Worm (Caenorhabditis elegans) whole organism, L4/young adult: ENCODE results near the gene glb-31.
"Not testable (repeated sequence)": the region's sequence is repeated elsewhere in the genome, so short reads cannot be mapped to it uniquely, and the experiment has no call there.

Experiments used
- W03F9.2 ChIP-seq: fragments of 150-350 bp; optimal IDR thresholded peaks from 2 replicates; lab custom pipeline; 2014; ENCODE audit warnings: missing biosample characterization, missing genetic modification characterization
- dao-5 ChIP-seq: sonication (generic microtip); optimal IDR thresholded peaks from 2 replicates; lab custom pipeline; 2016; ENCODE audit warnings: missing genotype, missing genetic modification characterization, moderate library complexity, missing compliant biosample characterization
- him-1 ChIP-seq: sonication (generic microtip); optimal IDR thresholded peaks from 2 replicates; lab custom pipeline; 2016; ENCODE audit warnings: missing genotype, missing genetic modification reagents, missing genetic modification characterization, missing compliant biosample characterization

glb-31 gene

DNA sequence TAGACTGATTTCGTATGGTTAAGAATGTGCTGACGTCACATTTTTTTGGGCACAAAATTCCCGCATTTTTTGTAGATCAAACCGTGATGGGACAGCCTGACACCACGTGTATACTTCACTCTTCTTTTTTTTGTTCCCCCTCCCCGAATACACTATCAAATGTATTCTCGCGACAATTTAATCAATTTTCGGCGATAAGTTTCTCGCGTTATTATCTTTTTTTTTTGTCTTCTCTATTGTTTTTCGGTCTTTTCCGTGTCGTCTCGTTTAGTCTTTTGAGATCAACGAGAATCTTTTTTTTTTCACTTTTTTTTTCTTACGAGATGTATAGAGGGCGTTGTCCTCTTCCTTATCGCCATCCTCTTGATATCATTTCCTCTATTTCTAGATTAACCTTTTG, 13.8 kb upstream of the glb-31 start:
- TF ChIP-seq dao-5 (tag; lab: Kevin White, UChicago) (no peak), W03F9.2 (tag; lab: Kevin White, UChicago) (no peak), him-1 (tag; lab: Kevin White, UChicago) (no peak)

DNA sequence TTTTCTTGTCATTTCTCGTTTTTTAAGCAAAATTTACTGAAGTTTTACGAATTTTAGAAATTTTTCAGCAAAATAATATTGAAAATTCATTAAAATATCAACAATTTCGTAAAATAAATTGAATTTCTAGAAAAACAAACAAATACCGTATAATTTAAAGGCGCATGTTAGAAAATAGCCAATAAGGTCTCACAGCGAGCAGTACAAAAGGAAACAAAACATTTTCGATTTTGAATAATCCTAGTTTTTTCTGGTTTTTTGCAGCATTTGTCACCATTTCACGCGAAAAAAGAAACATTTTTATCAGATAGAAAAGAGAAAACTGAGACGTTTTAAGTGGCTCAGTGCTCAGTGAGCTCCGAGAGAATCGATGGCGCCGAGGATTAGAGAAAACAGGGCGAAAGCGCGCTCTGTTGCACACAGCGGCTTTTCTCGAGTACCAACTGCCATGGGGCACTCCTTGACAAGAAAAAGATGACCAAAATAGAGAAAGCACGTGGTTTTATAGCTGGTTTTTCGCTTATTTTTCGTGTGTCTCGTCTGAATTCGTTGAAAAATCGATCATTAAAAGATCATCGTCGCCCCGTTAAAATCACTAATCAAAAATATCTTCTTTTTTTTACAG, 8.6 kb upstream of the glb-31 start, which contains the start of the genes alh-6 and fcho-1:
TSS of gene alh-6 (minus strand) at position 242 of the 625 bp plus-strand sequence.
TSS of gene fcho-1 (plus strand) at position 624 of the 625 bp plus-strand sequence.
- TF ChIP-seq him-1 (tag; lab: Kevin White, UChicago) (no peak), W03F9.2 (tag; lab: Kevin White, UChicago) (peak; percentile 10), dao-5 (tag; lab: Kevin White, UChicago) (no peak)

ce11 chrII:1306550-1306949, 5.1 kb upstream of the glb-31 start:
- TF ChIP-seq W03F9.2 (tag; lab: Kevin White, UChicago) (peak; percentile 34), him-1 (tag; lab: Kevin White, UChicago) (no peak)

DNA sequence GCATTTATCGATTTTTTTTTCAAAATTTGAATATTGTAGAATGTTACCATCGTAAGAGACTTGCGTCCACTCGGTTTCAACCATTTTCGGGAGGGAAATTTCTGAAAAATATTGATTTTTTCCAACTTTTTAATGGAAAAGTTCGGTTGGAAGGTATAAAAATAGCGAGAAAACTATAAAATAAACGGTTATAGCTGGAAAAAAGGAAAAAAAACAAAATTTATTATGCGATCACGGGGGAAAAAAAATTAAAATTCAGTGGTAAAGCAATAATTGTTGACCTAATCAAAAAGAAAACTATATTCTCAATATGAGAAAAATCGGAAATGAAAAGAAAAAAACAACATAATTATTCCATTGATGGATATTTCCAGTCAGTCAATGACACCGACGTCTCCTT, 4.6 kb upstream of the glb-31 start, which contains the start of gene emc-2:
TSS of gene emc-2 (minus strand) at position 101 of the 400 bp plus-strand sequence.
- TF ChIP-seq W03F9.2 (tag; lab: Kevin White, UChicago) (no peak), him-1 (tag; lab: Kevin White, UChicago) (no peak), dao-5 (tag; lab: Kevin White, UChicago) (no peak)

DNA sequence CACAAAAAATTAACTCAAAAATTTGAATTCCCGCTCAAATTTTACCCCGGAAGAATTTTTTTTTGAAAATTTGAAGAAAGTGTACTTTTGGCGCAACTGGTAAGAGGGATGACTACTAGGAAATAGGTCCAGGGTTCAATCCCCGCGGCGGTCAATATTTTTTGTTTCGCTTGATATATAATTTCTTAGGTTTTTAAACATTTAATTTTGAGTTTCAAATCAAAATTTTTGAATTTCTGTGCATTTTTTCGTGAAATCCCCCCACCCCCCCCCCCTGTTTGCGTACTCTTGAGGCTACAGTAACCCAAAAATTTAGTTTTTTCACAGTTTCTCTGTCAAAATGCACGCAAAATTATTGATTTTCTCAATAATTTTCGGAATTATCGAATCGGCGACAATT, 3.3 kb downstream of the glb-31 start, which contains the start of gene Y57G7A.1:
TSS of gene Y57G7A.1 (plus strand) at position 301 of the 400 bp plus-strand sequence.
- no peak for TF ChIP-seq dao-5 (tag; lab: Kevin White, UChicago)
- TF ChIP-seq W03F9.2 (tag; lab: Kevin White, UChicago) = no peak
- TF ChIP-seq him-1 (tag; lab: Kevin White, UChicago) = no peak

DNA sequence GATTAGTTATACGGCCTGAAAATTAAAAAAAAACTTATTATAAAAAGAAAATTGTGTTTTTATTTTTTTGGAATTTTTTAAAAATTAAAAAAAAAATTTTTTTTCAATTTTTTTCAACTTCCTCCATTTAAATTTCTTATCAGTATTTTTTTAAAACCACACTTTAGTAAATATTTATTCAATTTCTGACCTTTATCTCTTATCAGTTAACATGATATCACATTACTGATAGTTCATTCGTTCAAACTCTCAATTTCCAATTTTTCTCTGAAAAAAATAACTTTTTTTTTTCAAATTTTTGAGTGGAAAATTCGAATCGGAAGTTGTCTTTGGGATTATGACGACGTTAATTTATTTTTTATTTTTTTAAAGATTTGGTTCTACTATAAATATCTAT, 3.8 kb downstream of the glb-31 start:
- no peak for TF ChIP-seq him-1 (tag; lab: Kevin White, UChicago)
- TF ChIP-seq W03F9.2 (tag; lab: Kevin White, UChicago) = no peak
- no peak for TF ChIP-seq dao-5 (tag; lab: Kevin White, UChicago)

DNA sequence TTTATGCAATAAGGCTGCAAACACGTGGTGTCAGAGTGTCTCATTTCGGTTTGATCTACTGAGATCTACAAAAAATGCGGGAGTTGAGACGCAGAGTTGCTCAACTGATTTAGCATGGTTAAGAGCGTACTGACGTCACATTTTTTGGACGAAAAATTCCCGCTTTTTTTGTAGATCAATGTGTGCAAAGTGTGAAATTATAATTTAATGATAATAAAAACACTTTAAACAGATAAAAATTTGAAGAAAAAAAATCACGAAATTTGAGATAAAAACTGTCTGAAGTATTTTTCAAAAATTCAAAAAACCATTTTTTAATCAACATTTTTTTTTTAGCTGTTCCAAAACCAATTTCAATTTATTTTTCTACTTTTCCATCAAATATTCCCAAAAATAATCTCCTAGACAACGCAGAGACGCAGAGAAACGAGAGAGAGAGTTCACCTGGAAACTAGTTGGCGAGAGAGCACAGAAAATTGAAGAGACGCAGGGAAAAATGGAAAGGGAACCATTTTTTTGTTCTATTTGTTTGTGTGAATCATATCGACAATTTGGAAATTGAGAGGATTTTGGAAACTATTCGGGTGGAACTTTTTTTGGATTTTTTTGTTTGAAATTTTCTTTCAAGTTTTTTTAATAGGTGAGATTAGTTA, 4.3 kb downstream of the glb-31 start:
- TF ChIP-seq him-1 (tag; lab: Kevin White, UChicago) (no peak), dao-5 (tag; lab: Kevin White, UChicago) (no peak), W03F9.2 (tag; lab: Kevin White, UChicago) (no peak)

DNA sequence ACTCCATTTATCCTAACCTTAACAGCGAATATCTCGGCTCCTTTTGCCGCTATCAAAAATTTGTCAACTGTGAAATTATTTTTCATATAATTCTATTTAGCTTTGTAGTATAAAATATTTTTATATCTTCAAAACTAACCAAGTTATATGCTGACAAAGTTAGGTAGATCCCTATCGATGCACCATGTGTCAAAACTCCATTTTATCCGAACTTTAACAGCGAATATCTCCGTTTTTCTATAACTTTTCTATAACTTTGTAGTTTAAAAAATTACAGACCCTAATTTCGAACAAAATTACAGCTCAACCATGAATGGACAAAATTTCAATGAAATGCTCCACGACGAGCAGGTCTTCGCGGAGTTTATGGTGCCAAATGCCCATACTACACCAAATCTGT, 5.7 kb downstream of the glb-31 start, which contains the start of gene Y57G7A.2:
TSS of gene Y57G7A.2 (plus strand) at position 301 of the 400 bp plus-strand sequence.
- TF ChIP-seq W03F9.2 (tag; lab: Kevin White, UChicago) = no peak
- TF ChIP-seq him-1 (tag; lab: Kevin White, UChicago) = no peak
- TF ChIP-seq dao-5 (tag; lab: Kevin White, UChicago) = no peak

DNA sequence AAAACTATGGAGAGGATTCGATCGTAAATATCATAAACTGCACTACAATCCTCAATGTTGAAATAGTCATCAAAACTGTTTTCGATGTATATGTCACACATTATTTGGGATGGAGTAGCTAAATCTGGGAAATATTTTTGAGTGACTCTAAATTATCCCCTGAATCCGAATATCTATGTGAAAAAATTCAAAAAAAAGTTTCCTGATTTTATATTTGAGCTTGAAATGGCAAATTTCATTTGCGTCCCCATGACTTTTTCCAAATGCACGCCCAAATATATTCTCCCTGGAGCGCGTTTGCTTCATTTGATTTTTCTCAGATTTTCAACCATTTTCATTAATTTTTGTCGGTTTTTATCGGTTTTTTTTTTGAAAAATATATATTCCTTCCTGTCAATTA, 8.3 kb downstream of the glb-31 start, which contains the start of gene srz-64:
TSS of gene srz-64 (minus strand) at position 101 of the 400 bp plus-strand sequence.
- TF ChIP-seq him-1 (tag; lab: Kevin White, UChicago) (no peak), dao-5 (tag; lab: Kevin White, UChicago) (no peak)

- no peak for TF ChIP-seq W03F9.2 (tag; lab: Kevin White, UChicago)
- no peak for TF ChIP-seq him-1 (tag; lab: Kevin White, UChicago)
- no peak for TF ChIP-seq dao-5 (tag; lab: Kevin White, UChicago)
Observed at ce11 chrII:1285514-1285913, 15.9 kb downstream of the glb-31 start, which contains the start of the genes Y57G7A.6 and Y57G7A.3. Gene Y57G7A.6, minus strand, starts transcription at chrII:1285614. Gene Y57G7A.3, plus strand, starts transcription at chrII:1285782.

DNA sequence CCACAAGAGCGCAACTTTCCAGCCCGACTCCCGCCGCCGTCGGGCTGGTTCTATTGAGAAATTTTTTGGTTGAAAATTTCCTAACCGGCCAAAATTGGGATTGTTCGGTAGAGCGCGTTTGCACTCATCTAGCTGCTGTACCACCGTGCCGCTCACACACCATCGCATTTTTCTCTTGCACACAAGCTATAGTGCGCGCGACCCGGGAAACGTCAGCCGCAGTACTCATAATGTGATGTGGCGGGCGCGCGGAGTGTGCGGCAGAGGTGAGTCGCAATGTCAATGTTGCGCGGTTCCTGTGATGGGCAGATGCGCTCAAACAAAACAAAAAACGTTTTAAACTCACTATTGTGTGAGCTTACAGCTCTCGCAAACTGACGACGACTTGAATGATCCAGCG, 16.5 kb downstream of the glb-31 start:
- TF ChIP-seq him-1 (tag; lab: Kevin White, UChicago) = no peak
- no peak for TF ChIP-seq dao-5 (tag; lab: Kevin White, UChicago)
- no peak for TF ChIP-seq W03F9.2 (tag; lab: Kevin White, UChicago)

ce11 chrII:1278350-1278749, 23.1 kb downstream of the glb-31 start, which contains the start of gene srz-63:
Gene srz-63, plus strand, starts transcription at chrII:1278650.
- not testable (repeated sequence) for TF ChIP-seq W03F9.2, him-1, dao-5 (tag; lab: Kevin White, UChicago)

DNA sequence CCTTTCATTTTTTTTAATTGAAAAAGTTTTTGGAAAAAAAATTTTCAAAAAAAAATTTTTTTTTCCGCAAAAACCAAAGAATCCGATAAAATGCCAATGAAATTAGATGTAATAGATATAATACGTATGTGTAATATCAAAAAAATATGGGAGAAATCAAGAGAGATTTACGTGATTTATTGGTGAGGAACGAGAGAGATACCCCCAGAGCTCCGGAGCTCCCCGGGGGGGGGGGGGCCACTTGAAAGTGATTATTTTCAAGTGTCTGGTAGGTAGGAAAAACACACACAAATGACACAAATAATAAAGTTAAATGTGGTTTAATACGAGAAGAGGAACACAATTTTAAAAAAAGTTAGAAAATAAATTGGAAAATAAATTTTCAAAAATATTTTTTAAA, 24.7 kb downstream of the glb-31 start, which contains the start of gene Y57G7A.11:
TSS of gene Y57G7A.11 (minus strand) at position 101 of the 400 bp plus-strand sequence.
- TF ChIP-seq him-1 (tag; lab: Kevin White, UChicago) (no peak), dao-5 (tag; lab: Kevin White, UChicago) (no peak)
